Worm (Caenorhabditis elegans) whole organism, L1 larva: ENCODE results near the gene Y110A2AL.7.

Experiments used
- C04F5.9 ChIP-seq: sonication (generic microtip); optimal IDR thresholded peaks from 2 replicates; lab custom pipeline; 2016; ENCODE audit warnings: missing genetic modification characterization, missing compliant biosample characterization
- C34B4.2 ChIP-seq: sonication (generic microtip); optimal IDR thresholded peaks from 2 replicates; lab custom pipeline; 2017; ENCODE audit warnings: mild to moderate bottlenecking, missing genetic modification characterization, missing compliant biosample characterization
- Y116A8C.19 ChIP-seq: sonication (generic microtip); optimal IDR thresholded peaks from 2 replicates; lab custom pipeline; 2016; ENCODE audit warnings: missing compliant biosample characterization, missing genetic modification characterization, borderline replicate concordance
- alr-1 ChIP-seq: fragments of 200-800 bp; sonication (Bioruptor generic); optimal IDR thresholded peaks from 2 replicates; lab custom pipeline; 2018; ENCODE audit warnings: borderline replicate concordance, mild to moderate bottlenecking, missing genetic modification characterization, missing compliant biosample characterization
- aly-2 ChIP-seq: fragments of 150-350 bp; optimal IDR thresholded peaks from 2 replicates; lab custom pipeline; 2014; ENCODE audit warnings: missing biosample characterization, missing genetic modification characterization
- ama-1 ChIP-seq: fragments of 150-350 bp; optimal IDR thresholded peaks from 2 replicates; lab custom pipeline; 2014
- blmp-1 ChIP-seq: fragments of 150-350 bp; optimal IDR thresholded peaks from 2 replicates; lab custom pipeline; 2014; ENCODE audit warnings: missing biosample characterization, missing genetic modification characterization
- ceh-82 ChIP-seq, 3 experiments: fragments of 150-350 bp in 1 of 3; sonication (generic microtip) in 2 of 3; optimal IDR thresholded peaks; 2 replicates each; lab custom pipeline; 2014 to 2017; ENCODE audit warnings: missing biosample characterization in 3 of 3, missing genetic modification characterization in 3 of 3
- ceh-90 ChIP-seq: sonication (generic microtip); optimal IDR thresholded peaks from 2 replicates; lab custom pipeline; 2016; ENCODE audit warnings: missing genetic modification characterization, missing compliant biosample characterization
- efl-1 ChIP-seq, 4 experiments: fragments of 150-350 bp; optimal IDR thresholded peaks in 3 of 4; peaks in 1 of 4; 1 replicate in 1 of 4; 2 replicates in 3 of 4; lab custom pipeline; 2014; ENCODE audit warnings: missing biosample characterization in 2 of 4, missing genetic modification characterization in 2 of 4, missing genetic modification reagents in 2 of 4
- elt-2 ChIP-seq: sonication (generic microtip); optimal IDR thresholded peaks from 2 replicates; lab custom pipeline; 2016; ENCODE audit warnings: missing genetic modification characterization, mild to moderate bottlenecking, inconsistent platforms, missing compliant biosample characterization, missing genetic modification reagents
- ets-5 ChIP-seq: fragments of 200-800 bp; sonication (Bioruptor generic); IDR thresholded peaks from 2 replicates; pipeline ENCODE4 v1.3.6; 2022; ENCODE audit warnings: missing genetic modification characterization, missing compliant biosample characterization
- grh-1 ChIP-seq: fragments of 200-800 bp; sonication (Bioruptor generic); IDR thresholded peaks from 2 replicates; pipeline ENCODE4 v1.3.6; 2022; ENCODE audit warnings: missing genetic modification reagents, missing genetic modification characterization, missing compliant biosample characterization
- jun-1 ChIP-seq: fragments of 150-350 bp; optimal IDR thresholded peaks from 2 replicates; lab custom pipeline; 2014; ENCODE audit warnings: missing biosample characterization, missing genetic modification reagents, missing genetic modification characterization
- lin-13 ChIP-seq: fragments of 150-350 bp; optimal IDR thresholded peaks from 2 replicates; lab custom pipeline; 2014; ENCODE audit warnings: missing biosample characterization, missing genetic modification reagents, missing genetic modification characterization
- nhr-11 ChIP-seq: fragments of 150-350 bp; optimal IDR thresholded peaks from 2 replicates; lab custom pipeline; 2014; ENCODE audit warnings: missing biosample characterization, missing genetic modification characterization
- nhr-19 ChIP-seq: fragments of 200-800 bp; sonication (Bioruptor generic); conservative IDR thresholded peaks from 2 replicates; pipeline ENCODE4 v1.3.6; 2022; ENCODE audit warnings: missing genetic modification characterization, missing compliant biosample characterization
- nhr-20 ChIP-seq: sonication (generic microtip); optimal IDR thresholded peaks from 2 replicates; lab custom pipeline; 2016; ENCODE audit warnings: mild to moderate bottlenecking, missing genetic modification characterization, missing compliant biosample characterization
- nhr-47 ChIP-seq: sonication (generic microtip); optimal IDR thresholded peaks from 2 replicates; lab custom pipeline; 2016; ENCODE audit warnings: mild to moderate bottlenecking, missing genetic modification characterization, moderate library complexity, missing compliant biosample characterization
- nhr-84 ChIP-seq: sonication (generic microtip); optimal IDR thresholded peaks from 2 replicates; lab custom pipeline; 2017; ENCODE audit warnings: missing biosample characterization, missing genetic modification characterization
- nhr-85 ChIP-seq: sonication (generic microtip); peaks from one replicate; lab custom pipeline; 2016; ENCODE audit warnings: missing genetic modification characterization, inconsistent platforms, missing compliant biosample characterization
- nhr-90 ChIP-seq: sonication (generic microtip); optimal IDR thresholded peaks from 2 replicates; lab custom pipeline; 2016; ENCODE audit warnings: mild to moderate bottlenecking, missing genetic modification characterization, missing compliant biosample characterization; ENCODE audit not compliant: poor library complexity
- pag-3 ChIP-seq: sonication (generic microtip); optimal IDR thresholded peaks from 2 replicates; lab custom pipeline; 2017; ENCODE audit warnings: missing genetic modification characterization, mild to moderate bottlenecking, missing compliant biosample characterization, antibody characterized with exemption, borderline replicate concordance; ENCODE audit not compliant: insufficient read depth
- pax-3 ChIP-seq: fragments of 200-800 bp; sonication (Bioruptor generic); optimal IDR thresholded peaks from 2 replicates; lab custom pipeline; 2018; ENCODE audit warnings: mild to moderate bottlenecking, missing genetic modification characterization, moderate library complexity, missing compliant biosample characterization
- pqm-1 ChIP-seq: sonication (generic microtip); optimal IDR thresholded peaks from 3 replicates; lab custom pipeline; 2017; ENCODE audit warnings: missing biosample characterization, missing genetic modification characterization
- sptf-1 ChIP-seq: fragments of 150-350 bp; optimal IDR thresholded peaks from 2 replicates; lab custom pipeline; 2014; ENCODE audit warnings: missing biosample characterization, missing genetic modification characterization
- sup-37 ChIP-seq: fragments of 200-800 bp; sonication (Bioruptor generic); optimal IDR thresholded peaks from 2 replicates; lab custom pipeline; 2018; ENCODE audit warnings: mild to moderate bottlenecking, missing genetic modification characterization, missing compliant biosample characterization
- swsn-7 ChIP-seq: sonication (generic microtip); optimal IDR thresholded peaks from 2 replicates; lab custom pipeline; 2016; ENCODE audit warnings: missing genetic modification characterization, missing compliant biosample characterization
- tlp-1 ChIP-seq: fragments of 150-350 bp; optimal IDR thresholded peaks from 2 replicates; lab custom pipeline; 2014; ENCODE audit warnings: missing biosample characterization, missing genetic modification characterization
- unc-62 ChIP-seq: fragments of 150-350 bp; optimal IDR thresholded peaks from 2 replicates; lab custom pipeline; 2014; ENCODE audit warnings: missing biosample characterization, missing genetic modification reagents, missing genetic modification characterization
- zag-1 ChIP-seq: fragments of 150-350 bp; optimal IDR thresholded peaks from 2 replicates; lab custom pipeline; 2014; ENCODE audit warnings: missing biosample characterization, missing genetic modification characterization
- zip-4 ChIP-seq: fragments of 200-800 bp; sonication (Bioruptor generic); optimal IDR thresholded peaks from 2 replicates; lab custom pipeline; 2018; ENCODE audit warnings: mild to moderate bottlenecking, missing genetic modification characterization, moderate library complexity, missing compliant biosample characterization

Gene Y110A2AL.7

ce11 chrII:2831173-2831572 lies 11.8 kb downstream of the Y110A2AL.7 start, which contains the start of gene K12H6.6 (continued):
- TF ChIP-seq pag-3 (tag; lab: Kevin White, UChicago) (no peak), zag-1 (tag; lab: Kevin White, UChicago) (no peak), aly-2 (tag; lab: Kevin White, UChicago) (no peak), sptf-1 (tag; lab: Kevin White, UChicago) (no peak), jun-1 (tag; lab: Kevin White, UChicago) (no peak), blmp-1 (tag; lab: Kevin White, UChicago) (no peak)
- TF ChIP-seq, all 84 proteins: peak for 8

- TF ChIP-seq nhr-20 (tag; lab: Kevin White, UChicago) (no peak), nhr-85 (tag; lab: Kevin White, UChicago) (peak; percentile 42), efl-1 (optimal IDR thresholded peaks at IDR 0.05; lab: Kevin White, UChicago) (no peak), efl-1 (GFP tag; optimal IDR thresholded peaks at IDR 0.05 in 1 of 2; lab: Kevin White, UChicago) (peak in 1 of 2 experiments; percentile 75)
- TF ChIP-seq, all 84 proteins: peak for 2
Measured at ce11 chrII:2830144-2830543, 12.8 kb downstream of the Y110A2AL.7 start.

- no peak for TF ChIP-seq tlp-1 (tag; lab: Kevin White, UChicago)
- no peak for TF ChIP-seq nhr-19 (GFP tag; lab: Robert Waterston, UW)
- no peak for TF ChIP-seq nhr-84
- no peak for TF ChIP-seq Y116A8C.19 (tag; lab: Kevin White, UChicago)
- TF ChIP-seq aly-2 (tag; lab: Kevin White, UChicago) = no peak
- TF ChIP-seq ama-1 (lab: Kevin White, UChicago) = no peak
- no peak for TF ChIP-seq blmp-1 (tag; lab: Kevin White, UChicago)
- TF ChIP-seq sup-37 = no peak
- TF ChIP-seq unc-62 (GFP tag; lab: Kevin White, UChicago) = no peak
- no peak for TF ChIP-seq lin-13
- TF ChIP-seq zip-4 (GFP tag; lab: Kevin White, UChicago) = no peak
- no peak for TF ChIP-seq efl-1 (optimal IDR thresholded peaks at IDR 0.05; lab: Kevin White, UChicago)
- TF ChIP-seq efl-1 (GFP tag; optimal IDR thresholded peaks at IDR 0.05 in 1 of 2; lab: Kevin White, UChicago) = no peak
- no peak for TF ChIP-seq alr-1 (tag; lab: Kevin White, UChicago)
- TF ChIP-seq grh-1 = no peak
- TF ChIP-seq ceh-90 (tag; lab: Kevin White, UChicago) = no peak
- no peak for TF ChIP-seq ceh-82 (tag; optimal IDR thresholded peaks at IDR 0.05; lab: Kevin White, UChicago)
Measured at ce11 chrII:2829482-2829881, 13.5 kb downstream of the Y110A2AL.7 start.

ce11 chrII:2827859-2828403 lies 15.1 kb downstream of the Y110A2AL.7 start, which contains the start of gene K12H6.8:
K12H6.8 (plus strand) TSS chrII:2827896.
- TF ChIP-seq Y116A8C.19 (tag; lab: Kevin White, UChicago) (no peak), nhr-84 (no peak), grh-1 (no peak), ets-5 (GFP tag; lab: Robert Waterston, UW) (no peak), tlp-1 (tag; lab: Kevin White, UChicago) (no peak), efl-1 (optimal IDR thresholded peaks at IDR 0.05; lab: Kevin White, UChicago) (no peak), efl-1 (GFP tag; optimal IDR thresholded peaks at IDR 0.05 in 1 of 2; lab: Kevin White, UChicago) (no peak), nhr-90 (tag; lab: Kevin White, UChicago) (no peak)

- TF ChIP-seq elt-2 (tag; lab: Kevin White, UChicago) (no peak), zip-4 (GFP tag; lab: Kevin White, UChicago) (no peak), unc-62 (GFP tag; lab: Kevin White, UChicago) (no peak), C04F5.9 (no peak), pax-3 (tag; lab: Kevin White, UChicago) (no peak), nhr-47 (tag; lab: Kevin White, UChicago) (no peak), nhr-11 (tag; lab: Kevin White, UChicago) (no peak), swsn-7 (tag; lab: Kevin White, UChicago) (no peak), nhr-19 (GFP tag; lab: Robert Waterston, UW) (no peak), sptf-1 (tag; lab: Kevin White, UChicago) (no peak), C34B4.2 (tag; lab: Kevin White, UChicago) (no peak), pqm-1 (tag; lab: Kevin White, UChicago) (no peak)
- TF ChIP-seq, all 84 proteins: peak for 0
Measured at ce11 chrII:2826073-2826472, 16.9 kb downstream of the Y110A2AL.7 start, which contains the start of gene K12H6.5. K12H6.5 (minus strand) TSS chrII:2826173.
